Worm (Caenorhabditis elegans) whole organism, L4 larva: ENCODE measurements around the gene unk-1.

ENCODE experiments used
- F49E8.2 ChIP-seq: sonication (generic microtip); optimal IDR thresholded peaks from 2 replicates; lab custom pipeline; 2016; ENCODE audit warnings: missing compliant biosample characterization, mild to moderate bottlenecking, missing genetic modification characterization, borderline replicate concordance
- ama-1 ChIP-seq: fragments of 150-350 bp; optimal IDR thresholded peaks from 2 replicates; lab custom pipeline; 2014; ENCODE audit warnings: inconsistent platforms, mixed read lengths
- cey-2 ChIP-seq: sonication (generic microtip); optimal IDR thresholded peaks from 3 replicates; lab custom pipeline; 2017; ENCODE audit warnings: missing genetic modification characterization, mild to moderate bottlenecking, missing compliant biosample characterization, antibody characterized with exemption, borderline replicate concordance; ENCODE audit not compliant: insufficient read depth
- hlh-11 ChIP-seq: fragments of 200-800 bp; sonication (Bioruptor generic); optimal IDR thresholded peaks from 2 replicates; lab custom pipeline; 2018; ENCODE audit warnings: mild to moderate bottlenecking, missing genetic modification characterization, missing compliant biosample characterization
- hlh-30 ChIP-seq: sonication (generic microtip); optimal IDR thresholded peaks from 2 replicates; lab custom pipeline; 2017; ENCODE audit warnings: antibody characterized with exemption, mild to moderate bottlenecking, missing genetic modification characterization, missing compliant biosample characterization; ENCODE audit not compliant: insufficient read depth
- lin-15B ChIP-seq: fragments of 150-350 bp; sonication (generic microtip); optimal IDR thresholded peaks from 3 replicates; lab custom pipeline; 2014; ENCODE audit warnings: missing biosample characterization, missing genetic modification characterization
- madf-5 ChIP-seq, 2 experiments: fragments of 200-800 bp; sonication (Bioruptor generic); IDR thresholded peaks; 2 replicates each; pipeline ENCODE4 v1.3.6; 2022; ENCODE audit warnings: missing compliant biosample characterization in 2 of 2, missing genetic modification characterization in 2 of 2
- nhr-77 ChIP-seq: fragments of 150-350 bp; optimal IDR thresholded peaks from 2 replicates; lab custom pipeline; 2014; ENCODE audit warnings: missing biosample characterization, missing genetic modification characterization
- spr-1 ChIP-seq: sonication (generic microtip); optimal IDR thresholded peaks from 2 replicates; lab custom pipeline; 2016; ENCODE audit warnings: mild to moderate bottlenecking, missing genetic modification characterization, missing compliant biosample characterization
- unc-62 ChIP-seq, 3 experiments: fragments of 150-350 bp in 1 of 3; sonication (generic microtip); optimal IDR thresholded peaks in 2 of 3; peaks in 1 of 3; 1 replicate in 1 of 3; 2 replicates in 2 of 3; lab custom pipeline; 2014 to 2017; ENCODE audit warnings: missing biosample characterization in 3 of 3, missing genetic modification characterization in 3 of 3, missing genetic modification reagents in 3 of 3, missing genotype in 1 of 3

DNA sequence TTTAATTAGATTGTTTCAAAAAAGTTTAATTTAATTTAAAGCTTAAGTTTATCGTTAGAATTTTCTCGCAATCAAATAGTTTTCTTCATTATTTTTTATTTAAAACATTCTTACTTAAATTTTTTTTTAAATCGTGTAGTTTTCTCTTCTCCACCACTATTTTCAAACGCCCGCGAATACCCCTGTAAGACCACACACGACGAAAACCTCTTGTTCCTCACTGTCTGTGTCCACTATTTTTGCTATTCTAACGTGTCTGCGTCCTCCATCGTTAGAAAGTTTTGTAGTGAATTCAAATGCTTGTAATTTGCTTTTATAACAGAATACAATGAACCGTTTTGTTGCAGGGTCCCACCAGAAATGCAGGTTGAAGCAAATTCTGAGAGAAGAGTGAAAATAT, 26.2 kb downstream of the unk-1 start, which contains the start of gene xol-1:
- TF ChIP-seq spr-1 (tag; lab: Kevin White, UChicago) (no peak), hlh-11 (tag; lab: Kevin White, UChicago) (no peak), F49E8.2 (tag; lab: Kevin White, UChicago) (no peak), ama-1 (no peak), madf-5 (GFP tag; IDR thresholded peaks at IDR 0.05; lab: Robert Waterston, UW) (no peak), cey-2 (no peak), unc-62 (GFP tag; optimal IDR thresholded peaks at IDR 0.05 in 1 of 2; lab: Kevin White, UChicago) (no peak), unc-62 (tag; optimal IDR thresholded peaks at IDR 0.05; lab: Kevin White, UChicago) (no peak), lin-15B (no peak), hlh-30 (tag; lab: Kevin White, UChicago) (no peak), nhr-77 (no peak)
